Worm (Caenorhabditis elegans) whole organism, late embryonic: ENCODE results near the gene frpr-18.

Source experiments
- T23F11.4 ChIP-seq: fragments of 200-800 bp; sonication (Bioruptor generic); optimal IDR thresholded peaks from 2 replicates; lab custom pipeline; 2018; ENCODE audit warnings: mild to moderate bottlenecking, missing genetic modification characterization, missing compliant biosample characterization
- ama-1 ChIP-seq: fragments of 150-350 bp; optimal IDR thresholded peaks from 2 replicates; lab custom pipeline; 2014
- ceh-24 ChIP-seq: sonication (generic microtip); optimal IDR thresholded peaks from 2 replicates; lab custom pipeline; 2016; ENCODE audit warnings: mild to moderate bottlenecking, missing genetic modification characterization, missing compliant biosample characterization
- pat-9 ChIP-seq: fragments of 200-800 bp; sonication (Bioruptor generic); optimal IDR thresholded peaks from 2 replicates; lab custom pipeline; 2018; ENCODE audit warnings: mild to moderate bottlenecking, missing genetic modification characterization, moderate library complexity, missing compliant biosample characterization
- pha-4 ChIP-seq: fragments of 150-350 bp; optimal IDR thresholded peaks from 2 replicates; lab custom pipeline; 2018; ENCODE audit warnings: missing biosample characterization, missing genetic modification reagents, missing genetic modification characterization
- pqm-1 ChIP-seq: sonication (generic microtip); optimal IDR thresholded peaks from 2 replicates; lab custom pipeline; 2016; ENCODE audit warnings: missing genetic modification characterization, missing compliant biosample characterization
- rnt-1 ChIP-seq: sonication (generic microtip); optimal IDR thresholded peaks from 2 replicates; lab custom pipeline; 2016; ENCODE audit warnings: missing genetic modification characterization, missing compliant biosample characterization
- zip-5 ChIP-seq: sonication (generic microtip); optimal IDR thresholded peaks from 2 replicates; lab custom pipeline; 2016; ENCODE audit warnings: missing genetic modification characterization, missing compliant biosample characterization

DNA sequence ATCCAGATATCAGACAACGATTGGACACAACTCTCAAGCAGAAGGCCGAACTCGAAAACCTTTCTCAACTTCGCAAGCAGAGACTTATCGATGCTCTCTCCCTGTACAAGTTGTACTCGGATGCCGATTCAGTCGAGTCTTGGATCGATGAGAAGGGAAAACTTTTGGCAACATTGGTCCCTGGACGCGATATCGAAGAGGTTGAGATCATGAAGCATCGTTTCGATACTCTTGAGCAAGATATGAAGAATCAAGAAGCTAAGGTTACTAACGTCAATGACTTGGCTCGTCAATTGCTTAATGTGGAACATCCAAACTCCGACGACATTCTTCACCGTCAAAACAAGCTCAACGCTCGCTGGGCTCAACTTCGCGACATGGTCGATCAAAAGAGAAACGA is 15.0 kb downstream of the frpr-18 start:
- TF ChIP-seq rnt-1 (tag; lab: Kevin White, UChicago), result no peak
- no peak for TF ChIP-seq T23F11.4
- no peak for TF ChIP-seq zip-5 (tag; lab: Kevin White, UChicago)
- no peak for TF ChIP-seq pat-9 (tag; lab: Kevin White, UChicago)
- TF ChIP-seq pqm-1 (tag; lab: Kevin White, UChicago), result no peak
- TF ChIP-seq ceh-24 (tag; lab: Kevin White, UChicago), result no peak
- TF ChIP-seq ama-1 (lab: Kevin White, UChicago), result no peak
- no peak for TF ChIP-seq pha-4 (tag; lab: Kevin White, UChicago)
